Worm (Caenorhabditis elegans) whole organism, L4 larva: ENCODE measurements around the gene C30B5.2.
A peak's percentile ranks its signal among the peaks of the same experiment; 100 is the strongest.

Experiments
- F49E8.2 ChIP-seq: sonication (generic microtip); optimal IDR thresholded peaks from 2 replicates; lab custom pipeline; 2016; ENCODE audit warnings: missing compliant biosample characterization, mild to moderate bottlenecking, missing genetic modification characterization, borderline replicate concordance
- aha-1 ChIP-seq: fragments of 150-350 bp; peaks from one replicate; lab custom pipeline; 2014; ENCODE audit warnings: missing biosample characterization, missing genetic modification characterization
- aly-2 ChIP-seq: sonication (generic microtip); optimal IDR thresholded peaks from 2 replicates; lab custom pipeline; 2018; ENCODE audit warnings: missing biosample characterization, missing genetic modification characterization
- daf-12 ChIP-seq: fragments of 150-350 bp; optimal IDR thresholded peaks from 2 replicates; lab custom pipeline; 2014; ENCODE audit warnings: missing biosample characterization, missing genetic modification reagents, missing genetic modification characterization
- dpl-1 ChIP-seq: fragments of 150-350 bp; optimal IDR thresholded peaks from 2 replicates; lab custom pipeline; 2014; ENCODE audit warnings: missing biosample characterization, missing genetic modification reagents, missing genetic modification characterization
- fkh-10 ChIP-seq: fragments of 150-350 bp; optimal IDR thresholded peaks from 2 replicates; lab custom pipeline; 2014; ENCODE audit warnings: missing biosample characterization, missing genetic modification reagents, missing genetic modification characterization
- fos-1 ChIP-seq: fragments of 150-350 bp; optimal IDR thresholded peaks from 2 replicates; lab custom pipeline; 2014; ENCODE audit warnings: missing biosample characterization, missing genetic modification characterization
- lin-39 ChIP-seq: fragments of 150-350 bp; optimal IDR thresholded peaks from 2 replicates; lab custom pipeline; 2014; ENCODE audit warnings: missing biosample characterization, missing genetic modification reagents, missing genetic modification characterization
- lsy-2 ChIP-seq, 2 experiments: fragments of 150-350 bp in 1 of 2; sonication (generic microtip) in 1 of 2; optimal IDR thresholded peaks; 2 replicates each; lab custom pipeline; 2014 to 2017; ENCODE audit warnings: missing biosample characterization in 2 of 2, missing genetic modification characterization in 2 of 2
- mep-1 ChIP-seq: fragments of 150-350 bp; sonication (generic microtip); optimal IDR thresholded peaks from 3 replicates; lab custom pipeline; 2014; ENCODE audit warnings: missing biosample characterization, missing genetic modification characterization
- skn-1 ChIP-seq: fragments of 150-350 bp; optimal IDR thresholded peaks from 2 replicates; lab custom pipeline; 2014; ENCODE audit warnings: missing biosample characterization, missing genetic modification characterization
- snpc-4 ChIP-seq: fragments of 150-350 bp; optimal IDR thresholded peaks from 2 replicates; lab custom pipeline; 2014; ENCODE audit warnings: missing biosample characterization, missing genetic modification characterization
- ztf-11 ChIP-seq: fragments of 150-350 bp; optimal IDR thresholded peaks from 2 replicates; lab custom pipeline; 2014; ENCODE audit warnings: missing biosample characterization, missing genetic modification characterization

- TF ChIP-seq lsy-2 (tag; optimal IDR thresholded peaks at IDR 0.05; lab: Kevin White, UChicago) = no peak
- TF ChIP-seq aly-2 (tag; lab: Kevin White, UChicago) = no peak
- TF ChIP-seq daf-12 (tag; lab: Kevin White, UChicago) = no peak
- peak; percentile 54 for TF ChIP-seq fkh-10
- TF ChIP-seq lin-39 (tag; lab: Kevin White, UChicago) = no peak
- TF ChIP-seq mep-1 = peak; percentile 25
- TF ChIP-seq dpl-1 (GFP tag; lab: Kevin White, UChicago) = no peak
- TF ChIP-seq fos-1 = no peak
- TF ChIP-seq skn-1 = no peak
- no peak for TF ChIP-seq aha-1
- no peak for TF ChIP-seq ztf-11 (tag; lab: Kevin White, UChicago)
- TF ChIP-seq snpc-4 = no peak
- no peak for TF ChIP-seq F49E8.2 (tag; lab: Kevin White, UChicago)
Measured at ce11 chrII:6148369-6148768, 48.6 kb upstream of the C30B5.2 start.
